Fruit fly (Drosophila melanogaster): ENCODE data around the gene rn.

The rn gene

dm6 chr3R:7249460-7249859 is 60.0 kb downstream of the rn start, which contains the start of the genes CG1227 and Dtwd2 (continued):
- TF ChIP-seq NK7.1 (GFP tag; optimal IDR thresholded peaks at IDR 0.05) = peak; percentile 55
- peak; percentile 92 for TF ChIP-seq odd (GFP tag; optimal IDR thresholded peaks at IDR 0.05)
- peak; percentile 98 for TF ChIP-seq MBD-R2 (GFP tag; IDR thresholded peaks at IDR 0.05)
- TF ChIP-seq danr (GFP tag; IDR thresholded peaks at IDR 0.05) = peak; percentile 56; the same call in 1 of the 2 replicates
- no peak for TF ChIP-seq luna (GFP tag; optimal IDR thresholded peaks at IDR 0.05)
- TF ChIP-seq jigr1 (GFP tag; IDR thresholded peaks at IDR 0.05) = 0 out of 3 replicates have a peak, but pooled peaks have one; percentile 14
- TF ChIP-seq tll (GFP tag; optimal IDR thresholded peaks at IDR 0.05) = peak in 1 of 2 experiments; percentile 16
- no peak for TF ChIP-seq D (optimal IDR thresholded peaks at IDR 0.05)
- TF ChIP-seq D (GFP tag; optimal IDR thresholded peaks at IDR 0.05) = no peak
- no peak for TF ChIP-seq CG31388 (GFP tag; optimal IDR thresholded peaks at IDR 0.05)
- peak; percentile 8 for TF ChIP-seq CTCF (GFP tag; optimal IDR thresholded peaks at IDR 0.05)
- peak; percentile 57 for TF ChIP-seq CG12744 (GFP tag; optimal IDR thresholded peaks at IDR 0.05)
- TF ChIP-seq CG5953 (GFP tag; IDR thresholded peaks at IDR 0.05) = peak; percentile 78
- TF ChIP-seq CG12155 (GFP tag; optimal IDR thresholded peaks at IDR 0.05) = no peak
- peak; percentile 81 for TF ChIP-seq CG1529 (GFP tag; optimal IDR thresholded peaks at IDR 0.05)
- TF ChIP-seq CG34376 (GFP tag; optimal IDR thresholded peaks at IDR 0.05) = peak; percentile 93
- peak; percentile 92 for TF ChIP-seq CG17328 (GFP tag; IDR thresholded peaks at IDR 0.05)
- TF ChIP-seq ewg (GFP tag; optimal IDR thresholded peaks at IDR 0.05) = peak; percentile 74
- TF ChIP-seq corto (GFP tag; optimal IDR thresholded peaks at IDR 0.05) = peak; percentile 83
- TF ChIP-seq Sox100B (GFP tag; optimal IDR thresholded peaks at IDR 0.05) = no peak
- TF ChIP-seq bigmax (GFP tag; optimal IDR thresholded peaks at IDR 0.05) = no peak
- no peak for TF ChIP-seq fru (optimal IDR thresholded peaks at IDR 0.05)
- peak; percentile 96 for TF ChIP-seq ci (GFP tag; IDR thresholded peaks at IDR 0.05)
- TF ChIP-seq lilli (GFP tag; optimal IDR thresholded peaks at IDR 0.05) = peak; percentile 86
- peak; percentile 73 for TF ChIP-seq CG10321 (GFP tag; IDR thresholded peaks at IDR 0.05)
- TF ChIP-seq chif (GFP tag; optimal IDR thresholded peaks at IDR 0.05) = peak; percentile 35 to 50
- TF ChIP-seq Vsx1 (GFP tag; optimal IDR thresholded peaks at IDR 0.05) = no peak
- TF ChIP-seq her (GFP tag; optimal IDR thresholded peaks at IDR 0.05) = no peak
- TF ChIP-seq CG18764 (GFP tag; optimal IDR thresholded peaks at IDR 0.05) = no peak
- TF ChIP-seq ro (GFP tag; IDR thresholded peaks at IDR 0.05) = no peak
- no peak for TF ChIP-seq CG4854 (GFP tag; optimal IDR thresholded peaks at IDR 0.05)
- TF ChIP-seq CG13296 (GFP tag; optimal IDR thresholded peaks at IDR 0.05) = peak; percentile 94
- TF ChIP-seq hbn (GFP tag; IDR thresholded peaks at IDR 0.05; ENCODE audit: partially characterized antibody) = no peak
- TF ChIP-seq Fer3 (tag; optimal IDR thresholded peaks at IDR 0.05) = peak; percentile 96
- peak; percentile 93 for TF ChIP-seq CrebB (tag; optimal IDR thresholded peaks at IDR 0.05)
- TF ChIP-seq sd (tag; optimal IDR thresholded peaks at IDR 0.05) = peak; percentile 92
- TF ChIP-seq CG18262 (tag; optimal IDR thresholded peaks at IDR 0.05) = peak; percentile 95
- TF ChIP-seq CG10654 (GFP tag; optimal IDR thresholded peaks at IDR 0.05) = peak; percentile 58
- no peak for TF ChIP-seq ab (GFP tag; optimal IDR thresholded peaks at IDR 0.05)
- peak; percentile 28 for TF ChIP-seq CG9609 (GFP tag; optimal IDR thresholded peaks at IDR 0.05)
- TF ChIP-seq CG34224 (GFP tag; IDR thresholded peaks at IDR 0.05; ENCODE audit: partially characterized antibody) = no peak
- TF ChIP-seq stwl (tag; optimal IDR thresholded peaks at IDR 0.05) = peak; percentile 60
- TF ChIP-seq Doc3 (GFP tag; IDR thresholded peaks at IDR 0.05; ENCODE audit: partially characterized antibody) = no peak
- TF ChIP-seq stc (GFP tag; IDR thresholded peaks at IDR 0.05) = peak; percentile 95
- peak; percentile 6 for TF ChIP-seq fu2 (GFP tag; optimal IDR thresholded peaks at IDR 0.05)
- TF ChIP-seq Med (GFP tag) = peak; percentile 91
- peak; percentile 8 for TF ChIP-seq Myb (GFP tag; optimal IDR thresholded peaks at IDR 0.05)
- peak; percentile 84; the same call in 1 of the 2 replicates for TF ChIP-seq onecut (GFP tag; IDR thresholded peaks at IDR 0.05)
- TF ChIP-seq CG16779 (GFP tag; IDR thresholded peaks at IDR 0.05) = peak; percentile 51; the same call in 1 of the 2 replicates
- TF ChIP-seq D19A (tag; optimal IDR thresholded peaks at IDR 0.05) = peak; percentile 92
- TF ChIP-seq CG8924 (tag; optimal IDR thresholded peaks at IDR 0.05) = peak; percentile 96
- peak; percentile 88 for TF ChIP-seq Mrtf (GFP tag; IDR thresholded peaks at IDR 0.05)
- TF ChIP-seq CG11247 (GFP tag; IDR thresholded peaks at IDR 0.05) = peak; percentile 89
